Fruit fly (Drosophila melanogaster) whole organism, embryonic: Measurements from ENCODE around the gene CG45428.

Experiments
- Adf1 ChIP-seq: fragments of 200-800 bp; sonication (Bioruptor generic); IDR thresholded peaks from 2 replicates; pipeline ENCODE4 v1.3.6; 2022; ENCODE audit warnings: missing biosample characterization, missing genetic modification characterization
- Antp ChIP-seq: fragments of 200-800 bp; sonication (Bioruptor generic); optimal IDR thresholded peaks from 3 replicates; lab custom pipeline; 2016; ENCODE audit warnings: missing biosample characterization, missing genetic modification characterization
- Blimp-1 ChIP-seq: fragments of 200-800 bp; sonication (Bioruptor generic); optimal IDR thresholded peaks from 3 replicates; lab custom pipeline; 2018; ENCODE audit warnings: missing biosample characterization, missing genetic modification characterization, mild to moderate bottlenecking, moderate library complexity, missing genetic modification reagents
- CG11560 ChIP-seq: fragments of 200-800 bp; sonication (Bioruptor generic); IDR thresholded peaks from 3 replicates; pipeline ENCODE4 v1.3.6; 2022; ENCODE audit warnings: missing biosample characterization, missing genetic modification characterization
- CG1233 ChIP-seq: fragments of 200-800 bp; sonication (Bioruptor generic); optimal IDR thresholded peaks from 4 replicates; lab custom pipeline; 2018; ENCODE audit warnings: missing biosample characterization, mild to moderate bottlenecking, missing genetic modification characterization
- CG14014 ChIP-seq: fragments of 200-800 bp; sonication (Bioruptor generic); IDR thresholded peaks from 2 replicates; pipeline ENCODE4 v1.3.6; 2022; ENCODE audit warnings: missing biosample characterization, missing genetic modification characterization
- CG14710 ChIP-seq: fragments of 200-800 bp; sonication (Bioruptor generic); optimal IDR thresholded peaks from 3 replicates; lab custom pipeline; 2019; ENCODE audit warnings: missing biosample characterization, mild to moderate bottlenecking, missing genetic modification characterization, moderate library complexity
- CG16815 ChIP-seq: fragments of 200-800 bp; sonication (Bioruptor generic); optimal IDR thresholded peaks from 3 replicates; lab custom pipeline; 2017; ENCODE audit warnings: missing biosample characterization, mild to moderate bottlenecking, missing genetic modification characterization
- CG16863 ChIP-seq: fragments of 200-800 bp; sonication (Bioruptor generic); optimal IDR thresholded peaks from 3 replicates; lab custom pipeline; 2016; ENCODE audit warnings: missing biosample characterization, missing genetic modification characterization
- CG17328 ChIP-seq: fragments of 200-800 bp; sonication (Bioruptor generic); IDR thresholded peaks from 2 replicates; pipeline ENCODE4 v1.3.6; 2022; ENCODE audit warnings: missing biosample characterization, missing genetic modification characterization
- CG1832 ChIP-seq: fragments of 200-800 bp; sonication (Bioruptor generic); optimal IDR thresholded peaks from 2 replicates; lab custom pipeline; 2017; ENCODE audit warnings: missing biosample characterization, mild to moderate bottlenecking, missing genetic modification characterization, inconsistent platforms
- CG2712 ChIP-seq: fragments of 200-800 bp; optimal IDR thresholded peaks from 3 replicates; lab custom pipeline; 2019; ENCODE audit warnings: missing biosample characterization, mild to moderate bottlenecking, missing genetic modification characterization, moderate library complexity
- CG31365 ChIP-seq: fragments of 200-800 bp; sonication (Bioruptor generic); optimal IDR thresholded peaks from 2 replicates; lab custom pipeline; 2018; ENCODE audit warnings: missing biosample characterization, mild to moderate bottlenecking, missing genetic modification characterization
- CG32767 ChIP-seq: fragments of 200-800 bp; sonication (Bioruptor generic); IDR thresholded peaks from 2 replicates; pipeline ENCODE4 v1.3.6; 2022; ENCODE audit warnings: missing biosample characterization, missing genetic modification characterization
- CG3847 ChIP-seq: fragments of 200-800 bp; sonication (Bioruptor generic); IDR thresholded peaks from 2 replicates; pipeline ENCODE4 v1.3.6; 2022; ENCODE audit warnings: missing biosample characterization, missing genetic modification characterization
- CG4328 ChIP-seq: fragments of 200-800 bp; sonication (Bioruptor generic); optimal IDR thresholded peaks from 3 replicates; lab custom pipeline; 2017; ENCODE audit warnings: missing biosample characterization, missing genetic modification reagents, missing genetic modification characterization
- CG5245 ChIP-seq: fragments of 200-800 bp; sonication (Bioruptor generic); optimal IDR thresholded peaks from 3 replicates; lab custom pipeline; 2016; ENCODE audit warnings: missing biosample characterization, missing genetic modification characterization
- CG6791 ChIP-seq: fragments of 200-800 bp; sonication (Bioruptor generic); IDR thresholded peaks from 3 replicates; pipeline ENCODE4 v1.3.6; 2022; ENCODE audit warnings: missing biosample characterization, missing genetic modification characterization; ENCODE audit not compliant: partially characterized antibody
- CG8290 ChIP-seq, 3 experiments: fragments of 200-800 bp; sonication (Bioruptor generic); optimal IDR thresholded peaks; 2 replicates each; lab custom pipeline; 2016 to 2019; ENCODE audit warnings: missing biosample characterization in 3 of 3, missing genetic modification characterization in 3 of 3, mild to moderate bottlenecking in 2 of 3, moderate library complexity in 1 of 3
- Dref ChIP-seq: fragments of 200-800 bp; sonication (Bioruptor generic); IDR thresholded peaks from 2 replicates; pipeline ENCODE4 v1.3.6; 2022; ENCODE audit warnings: missing biosample characterization, missing genetic modification characterization
- E2f2 ChIP-seq: fragments of 200-800 bp; sonication (Bioruptor generic); IDR thresholded peaks from 2 replicates; pipeline ENCODE4 v1.3.6; 2022; ENCODE audit warnings: missing biosample characterization, missing genetic modification characterization
- Gsc ChIP-seq: fragments of 200-800 bp; sonication (Bioruptor generic); IDR thresholded peaks from 2 replicates; pipeline ENCODE4 v1.3.6; 2022; ENCODE audit warnings: missing biosample characterization, missing genetic modification characterization
- MTF-1 ChIP-seq: fragments of 200-800 bp; sonication (Bioruptor generic); optimal IDR thresholded peaks from 2 replicates; lab custom pipeline; 2018; ENCODE audit warnings: missing biosample characterization, mild to moderate bottlenecking, missing genetic modification characterization, borderline replicate concordance
- Meics ChIP-seq: fragments of 200-800 bp; sonication (Bioruptor generic); optimal IDR thresholded peaks from 2 replicates; lab custom pipeline; 2017; ENCODE audit warnings: missing biosample characterization, mild to moderate bottlenecking, missing genetic modification characterization
- NC2β ChIP-seq: fragments of 200-800 bp; sonication (Bioruptor generic); optimal IDR thresholded peaks from 2 replicates; lab custom pipeline; 2016; ENCODE audit warnings: missing biosample characterization, missing genetic modification characterization
- Nf-YB ChIP-seq: fragments of 200-800 bp; sonication (Bioruptor generic); optimal IDR thresholded peaks from 3 replicates; lab custom pipeline; 2019; ENCODE audit warnings: missing biosample characterization, mild to moderate bottlenecking, missing genetic modification characterization, moderate library complexity
- Sox100B ChIP-seq: fragments of 200-800 bp; sonication (Bioruptor generic); optimal IDR thresholded peaks from 3 replicates; lab custom pipeline; 2018; ENCODE audit warnings: missing biosample characterization, mild to moderate bottlenecking, missing genetic modification characterization
- Taf1 ChIP-seq: fragments of 200-800 bp; sonication (Bioruptor generic); IDR thresholded peaks from 2 replicates; pipeline ENCODE4 v1.3.6; 2022; ENCODE audit warnings: missing biosample characterization, missing genetic modification characterization
- Vsx1 ChIP-seq: fragments of 200-800 bp; sonication (Bioruptor generic); optimal IDR thresholded peaks from 2 replicates; lab custom pipeline; 2017; ENCODE audit warnings: missing biosample characterization, mild to moderate bottlenecking, missing genetic modification characterization, missing genetic modification reagents
- bab2 ChIP-seq: fragments of 200-800 bp; sonication (Bioruptor generic); optimal IDR thresholded peaks from 2 replicates; lab custom pipeline; 2016; ENCODE audit warnings: missing biosample characterization, missing genetic modification characterization
- bowl ChIP-seq: fragments of 200-800 bp; sonication (Bioruptor generic); IDR thresholded peaks from 2 replicates; pipeline ENCODE4 v1.3.6; 2022; ENCODE audit warnings: missing biosample characterization, missing genetic modification characterization
- chn ChIP-seq: fragments of 200-800 bp; sonication (Bioruptor generic); optimal IDR thresholded peaks from 2 replicates; lab custom pipeline; 2016; ENCODE audit warnings: missing biosample characterization, missing genetic modification characterization
- disco-r ChIP-seq: fragments of 200-800 bp; sonication (Bioruptor generic); optimal IDR thresholded peaks from 2 replicates; lab custom pipeline; 2016; ENCODE audit warnings: missing biosample characterization, missing genetic modification characterization
- dm ChIP-seq: fragments of 200-800 bp; sonication (Bioruptor generic); optimal IDR thresholded peaks from 3 replicates; lab custom pipeline; 2016; ENCODE audit warnings: missing biosample characterization, missing genetic modification characterization
- emc ChIP-seq: fragments of 200-800 bp; sonication (Bioruptor generic); optimal IDR thresholded peaks from 2 replicates; lab custom pipeline; 2016; ENCODE audit warnings: missing biosample characterization, missing genetic modification characterization
- gce ChIP-seq: fragments of 200-800 bp; sonication (Bioruptor generic); IDR thresholded peaks from 3 replicates; pipeline ENCODE4 v1.3.6; 2022; ENCODE audit warnings: missing biosample characterization, missing genetic modification characterization
- gcm ChIP-seq: fragments of 200-800 bp; sonication (Bioruptor generic); optimal IDR thresholded peaks from 2 replicates; lab custom pipeline; 2019; ENCODE audit warnings: missing biosample characterization, mild to moderate bottlenecking, missing genetic modification characterization, moderate library complexity
- insv ChIP-seq, 2 experiments: fragments of 200-800 bp; sonication (Bioruptor generic); optimal IDR thresholded peaks; 3 replicates each; lab custom pipeline; 2016 to 2018; ENCODE audit warnings: missing biosample characterization in 2 of 2, missing genetic modification characterization in 2 of 2
- kay ChIP-seq: fragments of 200-800 bp; sonication (Bioruptor generic); optimal IDR thresholded peaks from 2 replicates; lab custom pipeline; 2016; ENCODE audit warnings: missing biosample characterization, missing genetic modification characterization
- lbe ChIP-seq: fragments of 200-800 bp; sonication (Bioruptor generic); optimal IDR thresholded peaks from 2 replicates; lab custom pipeline; 2016; ENCODE audit warnings: missing biosample characterization, mild to moderate bottlenecking, missing genetic modification characterization
- pan ChIP-seq, 4 experiments: fragments of >200 bp in 3 of 4; fragments of 200-800 bp in 1 of 4; sonication (Bioruptor generic) in 1 of 4; optimal IDR thresholded peaks in 3 of 4; IDR thresholded peaks in 1 of 4; 2 replicates each; pipeline versions ENCODE4 v1.3.6 to Lab custom; 2017 to 2022; ENCODE audit warnings: missing biosample characterization in 2 of 4, missing genetic modification characterization in 2 of 4, mixed read lengths in 1 of 4
- pfk ChIP-seq: fragments of 200-800 bp; sonication (Bioruptor generic); optimal IDR thresholded peaks from 2 replicates; lab custom pipeline; 2018; ENCODE audit warnings: missing biosample characterization, mild to moderate bottlenecking, missing genetic modification characterization, moderate library complexity
- psq ChIP-seq: fragments of 200-800 bp; sonication (Bioruptor generic); optimal IDR thresholded peaks from 2 replicates; lab custom pipeline; 2017; ENCODE audit warnings: missing biosample characterization, missing genetic modification characterization
- sc ChIP-seq, 3 experiments: fragments of >200 bp in 2 of 3; fragments of 200-800 bp in 1 of 3; sonication (Bioruptor generic) in 1 of 3; optimal IDR thresholded peaks; 2 replicates in 2 of 3; 3 replicates in 1 of 3; lab custom pipeline; 2017; ENCODE audit warnings: mild to moderate bottlenecking in 1 of 3, missing biosample characterization in 1 of 3, missing genetic modification characterization in 1 of 3, missing genetic modification reagents in 1 of 3
- tll ChIP-seq, 2 experiments: fragments of 200-800 bp in 1 of 2; fragments of >200 bp in 1 of 2; sonication (Bioruptor generic) in 1 of 2; optimal IDR thresholded peaks; 2 replicates each; lab custom pipeline; 2017 to 2019; ENCODE audit warnings: missing biosample characterization in 2 of 2, missing genetic modification characterization in 2 of 2, mild to moderate bottlenecking in 1 of 2, moderate library complexity in 1 of 2
- vfl ChIP-seq: fragments of 200-800 bp; sonication (Bioruptor generic); optimal IDR thresholded peaks from 2 replicates; lab custom pipeline; 2016; ENCODE audit warnings: missing biosample characterization, missing genetic modification characterization
- zen ChIP-seq: fragments of 200-800 bp; sonication (Bioruptor generic); optimal IDR thresholded peaks from 3 replicates; lab custom pipeline; 2018; ENCODE audit warnings: missing biosample characterization, mild to moderate bottlenecking, missing genetic modification characterization, moderate library complexity

The CG45428 gene

dm6 chr3L:22863367-22864078 is 26.7 kb upstream of the CG45428 start, which contains the start of gene CG33169 (continued):
- TF ChIP-seq bowl (GFP tag; lab: Robert Waterston, UW) = peak; percentile 77
- peak; percentile 62 for TF ChIP-seq CG5245 (GFP tag; lab: Kevin White, UChicago)
- no peak for TF ChIP-seq sc (optimal IDR thresholded peaks at IDR 0.05; lab: Kevin White, UChicago)
- TF ChIP-seq sc (GFP tag; optimal IDR thresholded peaks at IDR 0.05; lab: Kevin White, UChicago) = peak; percentile 1
- no peak for TF ChIP-seq pan (optimal IDR thresholded peaks at IDR 0.05; lab: Kevin White, UChicago)
- peak in 1 of 2 experiments; percentile 81 for TF ChIP-seq pan (GFP tag; optimal IDR thresholded peaks at IDR 0.05 in 1 of 2, IDR thresholded peaks at IDR 0.05 in 1 of 2)
- TF ChIP-seq Sox100B = peak; percentile 41
- TF ChIP-seq Vsx1 (GFP tag; lab: Kevin White, UChicago) = peak; percentile 56
- no peak for TF ChIP-seq Taf1
- TF ChIP-seq disco-r = peak; percentile 81
- peak; percentile 60 for TF ChIP-seq Dref (GFP tag; lab: Robert Waterston, UW)
- peak; percentile 76 for TF ChIP-seq CG2712 (tag; lab: Kevin White, UChicago)
- TF ChIP-seq bab2 (GFP tag; lab: Kevin White, UChicago) = peak; percentile 82
- no peak; the same call in 1 of the 2 replicates for TF ChIP-seq Gsc (GFP tag; lab: Robert Waterston, UW)
- TF ChIP-seq Adf1 (GFP tag; lab: Robert Waterston, UW) = peak; percentile 74
- peak; percentile 30 for TF ChIP-seq lbe (GFP tag; lab: Kevin White, UChicago)
- TF ChIP-seq E2f2 (GFP tag; lab: Robert Waterston, UW) = peak; percentile 100
- TF ChIP-seq CG31365 (tag; lab: Kevin White, UChicago) = peak; percentile 40
- TF ChIP-seq CG1832 (GFP tag; lab: Kevin White, UChicago) = no peak
- peak; percentile 71 for TF ChIP-seq pfk (GFP tag; lab: Kevin White, UChicago)
- TF ChIP-seq gcm = peak; percentile 9
- TF ChIP-seq CG17328 (GFP tag; lab: Robert Waterston, UW) = peak; percentile 80
- TF ChIP-seq CG14014 (GFP tag; lab: Robert Waterston, UW) = peak; percentile 86
- peak; percentile 77 for TF ChIP-seq CG16815 (GFP tag; lab: Kevin White, UChicago)
- peak; percentile 72; the same call in 2 of the 3 replicates for TF ChIP-seq gce (GFP tag; lab: Robert Waterston, UW)
- TF ChIP-seq CG8290 (GFP tag; optimal IDR thresholded peaks at IDR 0.05; lab: Kevin White, UChicago) = peak; percentile 90
- TF ChIP-seq CG8290 (tag; optimal IDR thresholded peaks at IDR 0.05; lab: Kevin White, UChicago) = peak; percentile 33 to 97
- peak in 1 of 2 experiments; percentile 16 for TF ChIP-seq tll (GFP tag; optimal IDR thresholded peaks at IDR 0.05; lab: Kevin White, UChicago)
- TF ChIP-seq CG16863 (GFP tag; lab: Kevin White, UChicago) = peak; percentile 82
- peak in 1 of 2 experiments; percentile 69 for TF ChIP-seq insv (GFP tag; optimal IDR thresholded peaks at IDR 0.05; lab: Kevin White, UChicago)
- TF ChIP-seq dm (GFP tag; lab: Kevin White, UChicago) = peak; percentile 85
- TF ChIP-seq CG6791 (GFP tag; lab: Robert Waterston, UW) = peak; percentile 72; the same call in 2 of the 3 replicates
- TF ChIP-seq emc (GFP tag; lab: Kevin White, UChicago) = peak; percentile 88
- TF ChIP-seq vfl (GFP tag; lab: Kevin White, UChicago) = peak; percentile 93
- TF ChIP-seq CG14710 (tag; lab: Kevin White, UChicago) = peak; percentile 79
- peak; percentile 39 for TF ChIP-seq Nf-YB (GFP tag; lab: Kevin White, UChicago)
- peak; percentile 93 for TF ChIP-seq Antp (GFP tag; lab: Kevin White, UChicago)
- peak; percentile 96 for TF ChIP-seq CG3847
- TF ChIP-seq zen = peak; percentile 80
- peak; percentile 76 for TF ChIP-seq MTF-1 (GFP tag; lab: Kevin White, UChicago)
- peak; percentile 38; the same call in 1 of the 2 replicates for TF ChIP-seq CG32767 (GFP tag; lab: Robert Waterston, UW)
- peak; percentile 82 for TF ChIP-seq CG4328
- TF ChIP-seq NC2β = peak; percentile 84
- peak; percentile 99 for TF ChIP-seq kay (GFP tag; lab: Kevin White, UChicago)
- peak; percentile 84 for TF ChIP-seq Meics (GFP tag; lab: Kevin White, UChicago)
- peak; percentile 77 for TF ChIP-seq psq
- peak; percentile 71 for TF ChIP-seq CG1233 (GFP tag; lab: Kevin White, UChicago)
- peak; percentile 67; the same call in 2 of the 3 replicates for TF ChIP-seq CG11560 (tag; lab: Robert Waterston, UW)
- no peak for TF ChIP-seq Blimp-1 (GFP tag; lab: Kevin White, UChicago)
- TF ChIP-seq chn = peak; percentile 88
